Fruit fly (Drosophila melanogaster): Measurements from ENCODE around the gene Rpt4.
A peak's percentile ranks its signal among the peaks of the same experiment; 100 is the strongest.

The Rpt4 gene

dm6 chrX:6267187-6267711 is 23.8 kb downstream of the Rpt4 start, which contains the start of gene schlank (continued):
- TF ChIP-seq CG6163 (GFP tag; IDR thresholded peaks at IDR 0.05) (peak; percentile 68), CG32006 (GFP tag; optimal IDR thresholded peaks at IDR 0.05) (no peak), CG7368 (GFP tag; optimal IDR thresholded peaks at IDR 0.05) (peak; percentile 20), CG11294 (GFP tag; IDR thresholded peaks at IDR 0.05) (peak; percentile 29; the same call in 1 of the 2 replicates), CG8119 (GFP tag; IDR thresholded peaks at IDR 0.05) (peak; percentile 59), achi (GFP tag; optimal IDR thresholded peaks at IDR 0.05) (no peak), CG3032 (tag; optimal IDR thresholded peaks at IDR 0.05) (peak; percentile 62), CG8319 (GFP tag; optimal IDR thresholded peaks at IDR 0.05) (peak; percentile 44), CG10631 (GFP tag; optimal IDR thresholded peaks at IDR 0.05) (no peak), OdsH (GFP tag; optimal IDR thresholded peaks at IDR 0.05) (no peak), salr (GFP tag; optimal IDR thresholded peaks at IDR 0.05) (peak in 1 of 2 experiments; percentile 10), ss (GFP tag; optimal IDR thresholded peaks at IDR 0.05) (no peak), CG9139 (GFP tag; optimal IDR thresholded peaks at IDR 0.05) (no peak), Hr4 (GFP tag; optimal IDR thresholded peaks at IDR 0.05) (peak; percentile 65), CG6276 (GFP tag; optimal IDR thresholded peaks at IDR 0.05) (no peak), CG4318 (GFP tag; optimal IDR thresholded peaks at IDR 0.05) (no peak), CG11762 (GFP tag; optimal IDR thresholded peaks at IDR 0.05; ENCODE audit: insufficient read depth) (peak; percentile 16), Eip75B (GFP tag; optimal IDR thresholded peaks at IDR 0.05) (peak; percentile 63), CG6808 (GFP tag; optimal IDR thresholded peaks at IDR 0.05) (no peak), Hr38 (GFP tag; optimal IDR thresholded peaks at IDR 0.05) (no peak)

- TF ChIP-seq achi (GFP tag; optimal IDR thresholded peaks at IDR 0.05) (no peak), eg (GFP tag; IDR thresholded peaks at IDR 0.05) (no peak), Met (GFP tag; optimal IDR thresholded peaks at IDR 0.05) (no peak), dsx (GFP tag; optimal IDR thresholded peaks at IDR 0.05; ENCODE audit: poor library complexity, severe bottlenecking) (no peak), esn (GFP tag; optimal IDR thresholded peaks at IDR 0.05) (no peak), CG6276 (GFP tag; optimal IDR thresholded peaks at IDR 0.05) (no peak), CG8319 (GFP tag; optimal IDR thresholded peaks at IDR 0.05) (no peak), ss (GFP tag; optimal IDR thresholded peaks at IDR 0.05) (no peak), Hr38 (GFP tag; optimal IDR thresholded peaks at IDR 0.05) (no peak), CG4318 (GFP tag; optimal IDR thresholded peaks at IDR 0.05) (no peak), Eip93F (GFP tag; optimal IDR thresholded peaks at IDR 0.05) (no peak), Ets21C (GFP tag; optimal IDR thresholded peaks at IDR 0.05) (no peak), CG6163 (GFP tag; IDR thresholded peaks at IDR 0.05) (no peak), CG15336 (GFP tag; IDR thresholded peaks at IDR 0.05) (no peak), fkh (GFP tag; optimal IDR thresholded peaks at IDR 0.05) (no peak), spab (GFP tag; optimal IDR thresholded peaks at IDR 0.05) (no peak), Lpt (GFP tag; optimal IDR thresholded peaks at IDR 0.05) (no peak), CG3032 (tag; optimal IDR thresholded peaks at IDR 0.05) (no peak), CG16779 (tag; optimal IDR thresholded peaks at IDR 0.05) (no peak)
These were observed 25.0 kb downstream of the Rpt4 start for dm6 chrX:6266092-6266491.

DNA sequence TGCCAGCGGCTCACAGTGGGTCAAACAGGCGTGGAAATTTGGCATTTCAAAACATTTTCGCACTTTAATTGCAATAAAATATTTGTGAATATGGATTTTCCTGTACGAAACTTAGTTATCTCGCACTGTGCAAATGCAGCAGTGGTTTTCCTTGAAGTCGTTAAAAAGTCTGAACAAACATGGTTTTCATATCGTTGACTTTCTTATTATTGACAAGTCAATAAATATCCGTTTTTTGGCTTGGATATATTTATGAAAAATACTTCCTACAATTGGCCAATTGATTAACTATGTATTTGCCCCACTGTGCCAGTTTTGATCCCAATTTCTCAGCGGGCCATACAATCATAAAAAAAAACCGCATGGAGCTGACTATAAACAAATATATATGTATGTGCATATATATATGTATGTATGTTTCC is 25.6 kb downstream of the Rpt4 start:
- peak; percentile 96 for TF ChIP-seq pdm3 (GFP tag; optimal IDR thresholded peaks at IDR 0.05)
- TF ChIP-seq Ets21C (GFP tag; optimal IDR thresholded peaks at IDR 0.05) = peak; percentile 84
- TF ChIP-seq fkh (GFP tag; optimal IDR thresholded peaks at IDR 0.05) = peak; percentile 65
- TF ChIP-seq svp (GFP tag) = peak; percentile 94
- TF ChIP-seq fd59A (GFP tag; optimal IDR thresholded peaks at IDR 0.05) = peak; percentile 82
- peak; percentile 97 for TF ChIP-seq CG8119 (GFP tag; IDR thresholded peaks at IDR 0.05)
- peak; percentile 44 for TF ChIP-seq Blimp-1 (GFP tag; optimal IDR thresholded peaks at IDR 0.05)
- TF ChIP-seq Ets96B (tag; optimal IDR thresholded peaks at IDR 0.05) = peak; percentile 78
- TF ChIP-seq CG10631 (GFP tag; optimal IDR thresholded peaks at IDR 0.05) = peak; percentile 92
- TF ChIP-seq CG11762 (GFP tag; optimal IDR thresholded peaks at IDR 0.05; ENCODE audit: insufficient read depth) = peak; percentile 92
- peak; percentile 97 for TF ChIP-seq dac (GFP tag; optimal IDR thresholded peaks at IDR 0.05)
- TF ChIP-seq CG10669 (GFP tag; optimal IDR thresholded peaks at IDR 0.05) = peak; percentile 88
- TF ChIP-seq Sox102F (GFP tag; optimal IDR thresholded peaks at IDR 0.05) = peak; percentile 91
- peak; percentile 94 for TF ChIP-seq Eip75B (GFP tag; optimal IDR thresholded peaks at IDR 0.05)
- peak; percentile 91 for TF ChIP-seq Met (GFP tag; optimal IDR thresholded peaks at IDR 0.05)
- TF ChIP-seq Sox14 (GFP tag; optimal IDR thresholded peaks at IDR 0.05) = peak; percentile 92
- peak; percentile 64 to 78 for TF ChIP-seq ss (GFP tag; optimal IDR thresholded peaks at IDR 0.05)
- TF ChIP-seq cyc (GFP tag; optimal IDR thresholded peaks at IDR 0.05) = peak; percentile 85
- TF ChIP-seq CG8632 (GFP tag; optimal IDR thresholded peaks at IDR 0.05) = peak; percentile 94
- peak; percentile 71 for TF ChIP-seq fd85E (GFP tag; optimal IDR thresholded peaks at IDR 0.05)
- peak; percentile 93 for TF ChIP-seq CG8319 (GFP tag; optimal IDR thresholded peaks at IDR 0.05)
- peak; percentile 91 for TF ChIP-seq CG6163 (GFP tag; IDR thresholded peaks at IDR 0.05)
- peak; percentile 74 for TF ChIP-seq dsx (GFP tag; optimal IDR thresholded peaks at IDR 0.05; ENCODE audit: poor library complexity, severe bottlenecking)
- peak; percentile 93 for TF ChIP-seq CG6792 (GFP tag; optimal IDR thresholded peaks at IDR 0.05)
- peak; percentile 82 for TF ChIP-seq vri (GFP tag; optimal IDR thresholded peaks at IDR 0.05)
- TF ChIP-seq CG6808 (GFP tag; optimal IDR thresholded peaks at IDR 0.05) = peak; percentile 83
- TF ChIP-seq CG11294 (GFP tag; IDR thresholded peaks at IDR 0.05) = peak; percentile 90

All from whole organism, prepupa.